Worm (Caenorhabditis elegans) whole organism, L4/young adult: ENCODE data around the gene F36H12.5.

Experiments used
- W03F9.2 ChIP-seq: fragments of 150-350 bp; optimal IDR thresholded peaks from 2 replicates; lab custom pipeline; 2014; ENCODE audit warnings: missing biosample characterization, missing genetic modification characterization
- dao-5 ChIP-seq: sonication (generic microtip); optimal IDR thresholded peaks from 2 replicates; lab custom pipeline; 2016; ENCODE audit warnings: missing genotype, missing genetic modification characterization, moderate library complexity, missing compliant biosample characterization
- him-1 ChIP-seq: sonication (generic microtip); optimal IDR thresholded peaks from 2 replicates; lab custom pipeline; 2016; ENCODE audit warnings: missing genotype, missing genetic modification reagents, missing genetic modification characterization, missing compliant biosample characterization

- TF ChIP-seq him-1 (tag; lab: Kevin White, UChicago) = no peak
- TF ChIP-seq W03F9.2 (tag; lab: Kevin White, UChicago) = no peak
- TF ChIP-seq dao-5 (tag; lab: Kevin White, UChicago) = no peak
Observed at ce11 chrIV:5294467-5294866, 27.9 kb downstream of the F36H12.5 start.
